Worm (Caenorhabditis elegans) whole organism, L1 larva: ENCODE measurements around the gene F30H5.5.

Experiments used
- C04F5.9 ChIP-seq: sonication (generic microtip); optimal IDR thresholded peaks from 2 replicates; lab custom pipeline; 2016; ENCODE audit warnings: missing genetic modification characterization, missing compliant biosample characterization
- F16B12.6 ChIP-seq: fragments of 150-350 bp; optimal IDR thresholded peaks from 2 replicates; lab custom pipeline; 2014; ENCODE audit warnings: missing biosample characterization, missing genetic modification characterization
- alr-1 ChIP-seq: fragments of 200-800 bp; sonication (Bioruptor generic); optimal IDR thresholded peaks from 2 replicates; lab custom pipeline; 2018; ENCODE audit warnings: borderline replicate concordance, mild to moderate bottlenecking, missing genetic modification characterization, missing compliant biosample characterization
- aly-2 ChIP-seq: fragments of 150-350 bp; optimal IDR thresholded peaks from 2 replicates; lab custom pipeline; 2014; ENCODE audit warnings: missing biosample characterization, missing genetic modification characterization
- blmp-1 ChIP-seq: fragments of 150-350 bp; optimal IDR thresholded peaks from 2 replicates; lab custom pipeline; 2014; ENCODE audit warnings: missing biosample characterization, missing genetic modification characterization
- ceh-63 ChIP-seq: fragments of 200-800 bp; sonication (Bioruptor generic); optimal IDR thresholded peaks from 2 replicates; lab custom pipeline; 2018; ENCODE audit warnings: mild to moderate bottlenecking, missing genetic modification characterization, missing compliant biosample characterization
- ceh-8 ChIP-seq: fragments of 200-800 bp; sonication (Bioruptor generic); optimal IDR thresholded peaks from 2 replicates; lab custom pipeline; 2018; ENCODE audit warnings: mild to moderate bottlenecking, missing genetic modification characterization, moderate library complexity, missing compliant biosample characterization
- dpl-1 ChIP-seq, 3 experiments: fragments of 150-350 bp in 2 of 3; sonication (generic microtip) in 1 of 3; optimal IDR thresholded peaks; 2 replicates each; lab custom pipeline; 2014 to 2017; ENCODE audit warnings: missing biosample characterization in 3 of 3, missing genetic modification characterization in 3 of 3, missing genetic modification reagents in 3 of 3
- dsc-1 ChIP-seq: sonication (generic microtip); optimal IDR thresholded peaks from 2 replicates; lab custom pipeline; 2016; ENCODE audit warnings: mild to moderate bottlenecking, missing genetic modification characterization, missing compliant biosample characterization
- efl-1 ChIP-seq, 4 experiments: fragments of 150-350 bp; optimal IDR thresholded peaks in 3 of 4; peaks in 1 of 4; 1 replicate in 1 of 4; 2 replicates in 3 of 4; lab custom pipeline; 2014; ENCODE audit warnings: missing biosample characterization in 2 of 4, missing genetic modification characterization in 2 of 4, missing genetic modification reagents in 2 of 4
- egl-13 ChIP-seq: sonication (generic microtip); optimal IDR thresholded peaks from 2 replicates; lab custom pipeline; 2016; ENCODE audit warnings: missing genotype, missing genetic modification reagents, missing genetic modification characterization, missing compliant biosample characterization
- elt-2 ChIP-seq: sonication (generic microtip); optimal IDR thresholded peaks from 2 replicates; lab custom pipeline; 2016; ENCODE audit warnings: missing genetic modification characterization, mild to moderate bottlenecking, inconsistent platforms, missing compliant biosample characterization, missing genetic modification reagents
- fkh-4 ChIP-seq: sonication (generic microtip); optimal IDR thresholded peaks from 2 replicates; lab custom pipeline; 2016; ENCODE audit warnings: missing compliant biosample characterization, missing genetic modification characterization, borderline replicate concordance
- fos-1 ChIP-seq: fragments of 150-350 bp; optimal IDR thresholded peaks from 2 replicates; lab custom pipeline; 2014; ENCODE audit warnings: missing biosample characterization, missing genetic modification characterization
- hlh-4 ChIP-seq: sonication (generic microtip); optimal IDR thresholded peaks from 2 replicates; lab custom pipeline; 2016; ENCODE audit warnings: mild to moderate bottlenecking, missing genetic modification characterization, missing compliant biosample characterization
- lin-35 ChIP-seq, 2 experiments: fragments of 150-350 bp; optimal IDR thresholded peaks; 2 replicates each; lab custom pipeline; 2014; ENCODE audit warnings: missing biosample characterization in 2 of 2, missing genetic modification characterization in 2 of 2, missing genetic modification reagents in 2 of 2
- lir-3 ChIP-seq: sonication (generic microtip); optimal IDR thresholded peaks from 2 replicates; lab custom pipeline; 2016; ENCODE audit warnings: mild to moderate bottlenecking, missing genetic modification characterization, moderate library complexity, missing compliant biosample characterization; ENCODE audit not compliant: poor library complexity
- lsy-2 ChIP-seq, 2 experiments: fragments of 150-350 bp; optimal IDR thresholded peaks; 2 replicates each; lab custom pipeline; 2014; ENCODE audit warnings: missing biosample characterization in 2 of 2, missing genetic modification characterization in 2 of 2
- mdl-1 ChIP-seq, 2 experiments: fragments of 150-350 bp; optimal IDR thresholded peaks; 2 replicates each; lab custom pipeline; 2014 to 2017; ENCODE audit warnings: missing biosample characterization in 2 of 2, missing genetic modification characterization in 2 of 2, inconsistent platforms in 1 of 2
- nhr-20 ChIP-seq: sonication (generic microtip); optimal IDR thresholded peaks from 2 replicates; lab custom pipeline; 2016; ENCODE audit warnings: mild to moderate bottlenecking, missing genetic modification characterization, missing compliant biosample characterization
- nhr-237 ChIP-seq: fragments of 150-350 bp; optimal IDR thresholded peaks from 2 replicates; lab custom pipeline; 2014; ENCODE audit warnings: missing biosample characterization, missing genetic modification characterization
- nhr-47 ChIP-seq: sonication (generic microtip); optimal IDR thresholded peaks from 2 replicates; lab custom pipeline; 2016; ENCODE audit warnings: mild to moderate bottlenecking, missing genetic modification characterization, moderate library complexity, missing compliant biosample characterization
- nhr-71 ChIP-seq: sonication (generic microtip); optimal IDR thresholded peaks from 2 replicates; lab custom pipeline; 2016; ENCODE audit warnings: mild to moderate bottlenecking, missing genetic modification characterization, moderate library complexity, missing compliant biosample characterization
- nhr-77 ChIP-seq: fragments of 150-350 bp; optimal IDR thresholded peaks from 2 replicates; lab custom pipeline; 2014; ENCODE audit warnings: missing biosample characterization, missing genetic modification characterization
- nhr-84 ChIP-seq: sonication (generic microtip); optimal IDR thresholded peaks from 2 replicates; lab custom pipeline; 2017; ENCODE audit warnings: missing biosample characterization, missing genetic modification characterization
- nhr-85 ChIP-seq: sonication (generic microtip); peaks from one replicate; lab custom pipeline; 2016; ENCODE audit warnings: missing genetic modification characterization, inconsistent platforms, missing compliant biosample characterization
- nhr-90 ChIP-seq: sonication (generic microtip); optimal IDR thresholded peaks from 2 replicates; lab custom pipeline; 2016; ENCODE audit warnings: mild to moderate bottlenecking, missing genetic modification characterization, missing compliant biosample characterization; ENCODE audit not compliant: poor library complexity
- pax-3 ChIP-seq: fragments of 200-800 bp; sonication (Bioruptor generic); optimal IDR thresholded peaks from 2 replicates; lab custom pipeline; 2018; ENCODE audit warnings: mild to moderate bottlenecking, missing genetic modification characterization, moderate library complexity, missing compliant biosample characterization
- rnt-1 ChIP-seq: sonication (generic microtip); optimal IDR thresholded peaks from 2 replicates; lab custom pipeline; 2016; ENCODE audit warnings: mild to moderate bottlenecking, missing genetic modification characterization, moderate library complexity, missing compliant biosample characterization
- skn-1 ChIP-seq: fragments of 150-350 bp; optimal IDR thresholded peaks from 2 replicates; lab custom pipeline; 2014; ENCODE audit warnings: missing biosample characterization, missing genetic modification characterization
- snu-23 ChIP-seq: sonication (generic microtip); optimal IDR thresholded peaks from 2 replicates; lab custom pipeline; 2016; ENCODE audit warnings: missing genetic modification characterization, missing compliant biosample characterization
- swsn-7 ChIP-seq: sonication (generic microtip); optimal IDR thresholded peaks from 2 replicates; lab custom pipeline; 2016; ENCODE audit warnings: missing genetic modification characterization, missing compliant biosample characterization
- tbx-2 ChIP-seq: sonication (generic microtip); optimal IDR thresholded peaks from 2 replicates; lab custom pipeline; 2016; ENCODE audit warnings: missing genetic modification characterization, missing compliant biosample characterization
- unc-130 ChIP-seq: fragments of 150-350 bp; optimal IDR thresholded peaks from 2 replicates; lab custom pipeline; 2017; ENCODE audit warnings: missing biosample characterization, missing genetic modification characterization, inconsistent platforms
- unc-30 ChIP-seq: sonication (generic microtip); optimal IDR thresholded peaks from 2 replicates; lab custom pipeline; 2017; ENCODE audit warnings: missing biosample characterization, missing genetic modification characterization
- unc-86 ChIP-seq: sonication (generic microtip); optimal IDR thresholded peaks from 2 replicates; lab custom pipeline; 2016; ENCODE audit warnings: missing genetic modification characterization, missing compliant biosample characterization
- unc-98 ChIP-seq: fragments of 200-800 bp; sonication (Bioruptor generic); IDR thresholded peaks from 2 replicates; pipeline ENCODE4 v1.3.6; 2022; ENCODE audit warnings: missing genetic modification characterization, missing compliant biosample characterization
- xbp-1 ChIP-seq: sonication (generic microtip); optimal IDR thresholded peaks from 2 replicates; lab custom pipeline; 2016; ENCODE audit warnings: missing genetic modification characterization, missing compliant biosample characterization
- ztf-11 ChIP-seq, 2 experiments: sonication (generic microtip); optimal IDR thresholded peaks; 2 replicates each; lab custom pipeline; 2016 to 2017; ENCODE audit warnings: missing genetic modification characterization in 2 of 2, missing biosample characterization in 1 of 2, missing compliant biosample characterization in 1 of 2
- ztf-4 ChIP-seq: fragments of 150-350 bp; optimal IDR thresholded peaks from 2 replicates; lab custom pipeline; 2014; ENCODE audit warnings: missing biosample characterization, missing genetic modification characterization

The F30H5.5 gene

ce11 chrIII:532152-532551 lies 43.6 kb downstream of the F30H5.5 start:
- TF ChIP-seq dsc-1 (peak; percentile 68), nhr-237 (tag; lab: Kevin White, UChicago) (no peak), dpl-1 (GFP tag; optimal IDR thresholded peaks at IDR 0.05; lab: Kevin White, UChicago) (no peak), ceh-63 (no peak), pax-3 (peak; percentile 22)
- TF ChIP-seq, all 84 proteins: peak for 2

DNA sequence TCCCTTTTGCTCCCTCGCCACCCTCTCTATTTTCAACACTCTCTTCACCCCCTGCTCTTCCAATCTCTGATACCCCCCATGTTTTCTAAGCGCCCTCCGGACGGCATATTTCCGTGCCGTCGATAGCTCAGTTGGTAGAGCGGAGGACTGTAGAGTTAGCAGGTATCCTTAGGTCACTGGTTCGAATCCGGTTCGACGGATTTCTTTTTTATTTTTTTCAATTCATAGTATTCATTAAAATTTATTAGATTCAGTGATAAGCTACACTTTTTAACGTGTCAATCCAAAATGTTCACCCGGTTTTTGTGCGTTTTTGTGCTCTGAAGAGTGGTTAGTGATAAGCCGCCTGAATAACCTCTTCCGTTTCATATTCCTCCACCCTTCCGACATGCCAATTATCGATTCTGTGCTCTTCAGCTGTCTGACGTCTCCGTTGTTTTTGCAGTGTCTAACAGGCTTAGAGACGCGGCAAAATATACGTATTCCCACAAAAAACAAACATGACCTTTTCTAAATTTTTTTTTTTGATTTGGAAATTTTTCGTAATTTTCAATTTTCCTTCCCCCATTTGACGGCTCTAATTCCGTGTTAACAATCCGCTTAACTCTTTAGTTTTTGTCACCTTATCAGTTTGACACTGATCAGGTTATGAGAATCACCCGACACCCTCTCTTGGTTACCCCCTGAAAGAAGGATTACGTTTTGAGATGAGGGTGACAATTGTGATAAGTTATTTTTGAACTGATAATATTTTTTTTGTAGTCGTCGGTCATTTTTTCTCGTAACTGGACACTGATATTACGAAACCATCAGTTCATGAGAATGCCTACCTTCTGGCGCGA lies 46.9 kb downstream of the F30H5.5 start:
- TF ChIP-seq pax-3 (peak; percentile 14), ztf-11 (tag; optimal IDR thresholded peaks at IDR 0.05; lab: Kevin White, UChicago) (peak in 1 of 2 experiments; percentile 5), unc-86 (tag; lab: Kevin White, UChicago) (peak; percentile 46), fos-1 (peak; percentile 8), unc-130 (peak; percentile 6), skn-1 (tag; lab: Kevin White, UChicago) (peak; percentile 31), dsc-1 (peak; percentile 76), C04F5.9 (tag; lab: Kevin White, UChicago) (peak; percentile 11), nhr-85 (tag; lab: Kevin White, UChicago) (peak; percentile 79), dpl-1 (GFP tag; optimal IDR thresholded peaks at IDR 0.05; lab: Kevin White, UChicago) (no peak), tbx-2 (tag; lab: Kevin White, UChicago) (peak; percentile 39), lin-35 (GFP tag; optimal IDR thresholded peaks at IDR 0.05; lab: Kevin White, UChicago) (peak; percentile 2 to 32), nhr-71 (peak; percentile 62), F16B12.6 (tag; lab: Kevin White, UChicago) (no peak), unc-30 (no peak), rnt-1 (tag; lab: Kevin White, UChicago) (no peak), nhr-47 (tag; lab: Kevin White, UChicago) (peak; percentile 75), egl-13 (peak; percentile 56), fkh-4 (tag; lab: Kevin White, UChicago) (peak; percentile 23), swsn-7 (tag; lab: Kevin White, UChicago) (peak; percentile 59), hlh-4 (tag; lab: Kevin White, UChicago) (no peak), nhr-77 (tag; lab: Kevin White, UChicago) (no peak), xbp-1 (tag; lab: Kevin White, UChicago) (peak; percentile 37), nhr-20 (tag; lab: Kevin White, UChicago) (peak; percentile 58), nhr-90 (tag; lab: Kevin White, UChicago) (peak; percentile 53), elt-2 (tag; lab: Kevin White, UChicago) (peak; percentile 85), efl-1 (optimal IDR thresholded peaks at IDR 0.05; lab: Kevin White, UChicago) (peak; percentile 14 to 16), efl-1 (GFP tag; optimal IDR thresholded peaks at IDR 0.05 in 1 of 2; lab: Kevin White, UChicago) (peak in 1 of 2 experiments; percentile 92), aly-2 (tag; lab: Kevin White, UChicago) (peak; percentile 34), lir-3 (tag; lab: Kevin White, UChicago) (peak; percentile 25), snu-23 (GFP tag; lab: Kevin White, UChicago) (peak; percentile 66), lsy-2 (tag; optimal IDR thresholded peaks at IDR 0.05; lab: Kevin White, UChicago) (peak; percentile 32 to 57), ceh-8 (no peak)

- TF ChIP-seq pax-3, result no peak
- no peak for TF ChIP-seq unc-98 (GFP tag; lab: Robert Waterston, UW)
- TF ChIP-seq unc-30, result no peak
- no peak for TF ChIP-seq blmp-1
- no peak for TF ChIP-seq nhr-84 (tag; lab: Kevin White, UChicago)
- TF ChIP-seq alr-1 (tag; lab: Kevin White, UChicago), result no peak
- no peak for TF ChIP-seq skn-1 (tag; lab: Kevin White, UChicago)
- no peak for TF ChIP-seq dsc-1
- no peak for TF ChIP-seq lsy-2 (tag; optimal IDR thresholded peaks at IDR 0.05; lab: Kevin White, UChicago)
- no peak for TF ChIP-seq mdl-1 (tag; optimal IDR thresholded peaks at IDR 0.05; lab: Kevin White, UChicago)
- no peak for TF ChIP-seq ztf-4 (tag; lab: Kevin White, UChicago)
Observed at ce11 chrIII:537054-537453, 48.5 kb downstream of the F30H5.5 start.
